Worm (Caenorhabditis elegans) whole organism, L3 larva: ENCODE data around the gene Y37A1A.3.
A peak's percentile ranks its signal among the peaks of the same experiment; 100 is the strongest.

Experiments used
- R02D3.7 ChIP-seq: fragments of 150-350 bp; optimal IDR thresholded peaks from 2 replicates; lab custom pipeline; 2014; ENCODE audit warnings: missing biosample characterization, missing genetic modification characterization
- ZK546.5 ChIP-seq: sonication (generic microtip); optimal IDR thresholded peaks from 2 replicates; lab custom pipeline; 2017; ENCODE audit warnings: missing biosample characterization, missing genetic modification characterization
- aly-2 ChIP-seq: fragments of 150-350 bp; optimal IDR thresholded peaks from 2 replicates; lab custom pipeline; 2014; ENCODE audit warnings: missing biosample characterization, missing genetic modification characterization
- ama-1 ChIP-seq: fragments of 150-350 bp; optimal IDR thresholded peaks from 2 replicates; lab custom pipeline; 2018
- ceh-16 ChIP-seq: sonication (generic microtip); optimal IDR thresholded peaks from 2 replicates; lab custom pipeline; 2017; ENCODE audit warnings: missing biosample characterization, missing genetic modification characterization
- ceh-28 ChIP-seq: fragments of 150-350 bp; optimal IDR thresholded peaks from 2 replicates; lab custom pipeline; 2014; ENCODE audit warnings: missing biosample characterization, missing genetic modification reagents, missing genetic modification characterization
- ceh-82 ChIP-seq: fragments of 150-350 bp; optimal IDR thresholded peaks from 2 replicates; lab custom pipeline; 2014; ENCODE audit warnings: missing biosample characterization, missing genetic modification characterization
- ceh-9 ChIP-seq: sonication (generic microtip); optimal IDR thresholded peaks from 2 replicates; lab custom pipeline; 2018; ENCODE audit warnings: missing biosample characterization, missing genetic modification characterization
- daf-12 ChIP-seq: fragments of 150-350 bp; optimal IDR thresholded peaks from 2 replicates; lab custom pipeline; 2014; ENCODE audit warnings: missing biosample characterization, missing genetic modification reagents, missing genetic modification characterization
- egl-27 ChIP-seq: sonication (generic microtip); optimal IDR thresholded peaks from 4 replicates; lab custom pipeline; 2017; ENCODE audit warnings: missing biosample characterization, missing genetic modification reagents, missing genetic modification characterization
- egl-5 ChIP-seq: fragments of 150-350 bp; optimal IDR thresholded peaks from 2 replicates; lab custom pipeline; 2017; ENCODE audit warnings: missing biosample characterization, missing genetic modification reagents, missing genetic modification characterization, inconsistent platforms
- elt-1 ChIP-seq: fragments of 150-350 bp; optimal IDR thresholded peaks from 2 replicates; lab custom pipeline; 2014; ENCODE audit warnings: missing biosample characterization, missing genetic modification characterization
- elt-2 ChIP-seq: sonication (generic microtip); optimal IDR thresholded peaks from 2 replicates; lab custom pipeline; 2016; ENCODE audit warnings: missing genetic modification reagents, mild to moderate bottlenecking, missing genetic modification characterization, missing compliant biosample characterization
- elt-3 ChIP-seq, 3 experiments: fragments of 150-350 bp in 1 of 3; sonication (generic microtip) in 2 of 3; optimal IDR thresholded peaks; 2 replicates in 2 of 3; 4 replicates in 1 of 3; lab custom pipeline; 2014 to 2017; ENCODE audit warnings: missing biosample characterization in 3 of 3, missing genetic modification characterization in 3 of 3
- eor-1 ChIP-seq, 2 experiments: fragments of 150-350 bp; optimal IDR thresholded peaks; 2 replicates each; lab custom pipeline; 2014 to 2018; ENCODE audit warnings: missing biosample characterization in 2 of 2, missing genetic modification characterization in 2 of 2
- fkh-10 ChIP-seq: sonication (generic microtip); optimal IDR thresholded peaks from 2 replicates; lab custom pipeline; 2017; ENCODE audit warnings: missing biosample characterization, missing genetic modification reagents, missing genetic modification characterization
- fkh-2 ChIP-seq: fragments of 150-350 bp; optimal IDR thresholded peaks from 2 replicates; lab custom pipeline; 2014; ENCODE audit warnings: missing biosample characterization, missing genetic modification reagents, missing genetic modification characterization
- fos-1 ChIP-seq: fragments of 150-350 bp; optimal IDR thresholded peaks from 2 replicates; lab custom pipeline; 2014; ENCODE audit warnings: missing biosample characterization, missing genetic modification characterization
- hmg-11 ChIP-seq: sonication (generic microtip); optimal IDR thresholded peaks from 2 replicates; lab custom pipeline; 2016; ENCODE audit warnings: missing genetic modification characterization, missing compliant biosample characterization
- jun-1 ChIP-seq: fragments of 150-350 bp; optimal IDR thresholded peaks from 2 replicates; lab custom pipeline; 2014; ENCODE audit warnings: missing biosample characterization, missing genetic modification reagents, missing genetic modification characterization
- lin-15B ChIP-seq: fragments of 150-350 bp; optimal IDR thresholded peaks from 2 replicates; lab custom pipeline; 2014; ENCODE audit warnings: missing biosample characterization, missing genetic modification characterization
- lin-39 ChIP-seq: fragments of 150-350 bp; optimal IDR thresholded peaks from 2 replicates; lab custom pipeline; 2018; ENCODE audit warnings: missing biosample characterization, missing genetic modification reagents, missing genetic modification characterization
- lsy-12 ChIP-seq: sonication (generic microtip); optimal IDR thresholded peaks from 2 replicates; lab custom pipeline; 2016; ENCODE audit warnings: mild to moderate bottlenecking, missing genetic modification characterization, missing compliant biosample characterization
- mdl-1 ChIP-seq: fragments of 150-350 bp; optimal IDR thresholded peaks from 2 replicates; lab custom pipeline; 2014; ENCODE audit warnings: missing biosample characterization, missing genetic modification characterization
- mml-1 ChIP-seq: fragments of 150-350 bp; sonication (generic microtip); optimal IDR thresholded peaks from 3 replicates; lab custom pipeline; 2014; ENCODE audit warnings: missing biosample characterization, missing genetic modification characterization
- nfya-1 ChIP-seq: sonication (generic microtip); optimal IDR thresholded peaks from 2 replicates; lab custom pipeline; 2017; ENCODE audit warnings: missing genetic modification characterization, mild to moderate bottlenecking, missing compliant biosample characterization, antibody characterized with exemption, moderate library complexity; ENCODE audit not compliant: insufficient read depth
- nhr-11 ChIP-seq: fragments of 150-350 bp; optimal IDR thresholded peaks from 2 replicates; lab custom pipeline; 2014; ENCODE audit warnings: missing biosample characterization, missing genetic modification characterization
- nhr-12 ChIP-seq: fragments of 150-350 bp; optimal IDR thresholded peaks from 2 replicates; lab custom pipeline; 2014; ENCODE audit warnings: missing biosample characterization, missing genetic modification characterization
- nhr-23 ChIP-seq: fragments of 150-350 bp; optimal IDR thresholded peaks from 2 replicates; lab custom pipeline; 2014; ENCODE audit warnings: missing biosample characterization, missing genetic modification reagents, missing genetic modification characterization
- nhr-237 ChIP-seq: fragments of 150-350 bp; optimal IDR thresholded peaks from 2 replicates; lab custom pipeline; 2014; ENCODE audit warnings: missing biosample characterization, missing genetic modification characterization
- nhr-25 ChIP-seq: sonication (generic microtip); optimal IDR thresholded peaks from 2 replicates; lab custom pipeline; 2017; ENCODE audit warnings: missing biosample characterization, missing genetic modification characterization
- nhr-43 ChIP-seq: sonication (generic microtip); optimal IDR thresholded peaks from 2 replicates; lab custom pipeline; 2016; ENCODE audit warnings: mild to moderate bottlenecking, missing genetic modification characterization, missing compliant biosample characterization; ENCODE audit not compliant: poor library complexity, severe bottlenecking
- nhr-67 ChIP-seq: fragments of 150-350 bp; optimal IDR thresholded peaks from 2 replicates; lab custom pipeline; 2014; ENCODE audit warnings: missing biosample characterization, missing genetic modification characterization
- nhr-76 ChIP-seq: fragments of 150-350 bp; sonication (generic microtip); optimal IDR thresholded peaks from 5 replicates; lab custom pipeline; 2014; ENCODE audit warnings: missing biosample characterization, missing genetic modification characterization
- nhr-77 ChIP-seq: fragments of 150-350 bp; optimal IDR thresholded peaks from 2 replicates; lab custom pipeline; 2014; ENCODE audit warnings: missing biosample characterization, missing genetic modification characterization
- pha-4 ChIP-seq: fragments of 150-350 bp; optimal IDR thresholded peaks from 2 replicates; lab custom pipeline; 2014; ENCODE audit warnings: missing biosample characterization, missing genetic modification reagents, missing genetic modification characterization
- pqm-1 ChIP-seq: fragments of 150-350 bp; optimal IDR thresholded peaks from 2 replicates; lab custom pipeline; 2017; ENCODE audit warnings: missing biosample characterization, missing genetic modification characterization, inconsistent platforms
- sea-2 ChIP-seq: fragments of 150-350 bp; sonication (generic microtip); optimal IDR thresholded peaks from 4 replicates; lab custom pipeline; 2014; ENCODE audit warnings: missing biosample characterization, missing genetic modification reagents, missing genetic modification characterization
- skn-1 ChIP-seq: fragments of 150-350 bp; optimal IDR thresholded peaks from 2 replicates; lab custom pipeline; 2014; ENCODE audit warnings: missing biosample characterization, missing genetic modification characterization
- snpc-4 ChIP-seq: fragments of 150-350 bp; optimal IDR thresholded peaks from 2 replicates; lab custom pipeline; 2014; ENCODE audit warnings: missing biosample characterization, missing genetic modification characterization
- tbx-2 ChIP-seq: sonication (generic microtip); optimal IDR thresholded peaks from 2 replicates; lab custom pipeline; 2016; ENCODE audit warnings: mild to moderate bottlenecking, missing genetic modification characterization, missing compliant biosample characterization
- unc-62 ChIP-seq: fragments of 150-350 bp; sonication (generic microtip); optimal IDR thresholded peaks from 4 replicates; lab custom pipeline; 2014; ENCODE audit warnings: missing biosample characterization, missing genetic modification reagents, missing genetic modification characterization
- zag-1 ChIP-seq: fragments of 150-350 bp; optimal IDR thresholded peaks from 2 replicates; lab custom pipeline; 2014; ENCODE audit warnings: missing biosample characterization, missing genetic modification characterization
- ztf-11 ChIP-seq: fragments of 150-350 bp; optimal IDR thresholded peaks from 2 replicates; lab custom pipeline; 2014; ENCODE audit warnings: missing biosample characterization, missing genetic modification characterization
- ztf-4 ChIP-seq: fragments of 150-350 bp; optimal IDR thresholded peaks from 2 replicates; lab custom pipeline; 2014; ENCODE audit warnings: missing biosample characterization, missing genetic modification characterization

Gene Y37A1A.3

ce11 chrIV:13927641-13928040 lies 25.0 kb upstream of the Y37A1A.3 start:
- TF ChIP-seq lin-39 (no peak), zag-1 (tag; lab: Kevin White, UChicago) (no peak)

ce11 chrIV:13919207-13919759 lies 16.6 kb upstream of the Y37A1A.3 start:
- TF ChIP-seq snpc-4, result no peak
- TF ChIP-seq aly-2 (tag; lab: Kevin White, UChicago), result no peak
- TF ChIP-seq nhr-23 (tag; lab: Kevin White, UChicago), result peak; percentile 90
- TF ChIP-seq R02D3.7 (tag; lab: Kevin White, UChicago), result peak; percentile 65
- TF ChIP-seq ZK546.5 (tag; lab: Kevin White, UChicago), result no peak
- TF ChIP-seq elt-3 (tag; optimal IDR thresholded peaks at IDR 0.05; lab: Kevin White, UChicago), result peak; percentile 100
- peak; percentile 75 for TF ChIP-seq pha-4 (tag; lab: Kevin White, UChicago)
- peak; percentile 98 for TF ChIP-seq jun-1 (tag; lab: Kevin White, UChicago)
- peak; percentile 12 for TF ChIP-seq tbx-2 (tag; lab: Kevin White, UChicago)
- TF ChIP-seq mdl-1 (tag; lab: Kevin White, UChicago), result peak; percentile 56
- no peak for TF ChIP-seq lin-39
- no peak for TF ChIP-seq lsy-12
- TF ChIP-seq egl-27, result peak; percentile 98
- TF ChIP-seq fos-1 (tag; lab: Kevin White, UChicago), result peak; percentile 82
- TF ChIP-seq nhr-76 (tag; lab: Kevin White, UChicago), result peak; percentile 39
- TF ChIP-seq nhr-11 (tag; lab: Kevin White, UChicago), result no peak
- peak; percentile 100 for TF ChIP-seq elt-2 (tag; lab: Kevin White, UChicago)
- TF ChIP-seq egl-5 (tag; lab: Kevin White, UChicago), result no peak
- TF ChIP-seq nhr-43 (tag; lab: Kevin White, UChicago), result peak; percentile 93
- peak; percentile 89 for TF ChIP-seq nhr-25 (tag; lab: Kevin White, UChicago)
- TF ChIP-seq skn-1 (tag; lab: Kevin White, UChicago), result peak; percentile 47
- peak; percentile 65 for TF ChIP-seq ceh-28 (tag; lab: Kevin White, UChicago)
- TF ChIP-seq nfya-1 (tag; lab: Kevin White, UChicago), result peak; percentile 64
- TF ChIP-seq eor-1 (tag; optimal IDR thresholded peaks at IDR 0.05; lab: Kevin White, UChicago), result no peak
- peak; percentile 100 for TF ChIP-seq pqm-1 (tag; lab: Kevin White, UChicago)
- TF ChIP-seq nhr-237 (tag; lab: Kevin White, UChicago), result no peak

- TF ChIP-seq hmg-11 (tag; lab: Kevin White, UChicago), result no peak
- no peak for TF ChIP-seq fkh-2
- TF ChIP-seq ceh-82 (tag; lab: Kevin White, UChicago), result no peak
- no peak for TF ChIP-seq nhr-12 (tag; lab: Kevin White, UChicago)
- TF ChIP-seq egl-27, result no peak
Measured at ce11 chrIV:13912929-13913328, 10.3 kb upstream of the Y37A1A.3 start, which contains the start of gene Y37A1A.2. Gene Y37A1A.2, minus strand, starts transcription at chrIV:13913029.

ce11 chrIV:13910931-13911330 lies 8.3 kb upstream of the Y37A1A.3 start:
- TF ChIP-seq fkh-10 (GFP tag; lab: Kevin White, UChicago) (no peak), nhr-25 (tag; lab: Kevin White, UChicago) (peak; percentile 37), eor-1 (tag; optimal IDR thresholded peaks at IDR 0.05; lab: Kevin White, UChicago) (no peak), nhr-77 (tag; lab: Kevin White, UChicago) (no peak), lin-15B (tag; lab: Kevin White, UChicago) (no peak), unc-62 (no peak), egl-5 (tag; lab: Kevin White, UChicago) (no peak), ama-1 (no peak), nhr-43 (tag; lab: Kevin White, UChicago) (peak; percentile 54), ztf-4 (tag; lab: Kevin White, UChicago) (no peak), elt-3 (tag; optimal IDR thresholded peaks at IDR 0.05; lab: Kevin White, UChicago) (no peak), fkh-2 (no peak), skn-1 (tag; lab: Kevin White, UChicago) (no peak), ceh-9 (tag; lab: Kevin White, UChicago) (no peak), nhr-23 (tag; lab: Kevin White, UChicago) (peak; percentile 47), nhr-67 (tag; lab: Kevin White, UChicago) (no peak), nfya-1 (tag; lab: Kevin White, UChicago) (peak; percentile 15), pqm-1 (tag; lab: Kevin White, UChicago) (no peak), zag-1 (tag; lab: Kevin White, UChicago) (no peak), fos-1 (tag; lab: Kevin White, UChicago) (no peak), elt-1 (tag; lab: Kevin White, UChicago) (no peak), R02D3.7 (tag; lab: Kevin White, UChicago) (no peak), sea-2 (GFP tag; lab: Kevin White, UChicago) (no peak), ceh-28 (tag; lab: Kevin White, UChicago) (no peak), mml-1 (tag; lab: Kevin White, UChicago) (no peak), ceh-16 (no peak), ztf-11 (tag; lab: Kevin White, UChicago) (no peak), daf-12 (tag; lab: Kevin White, UChicago) (no peak)
- TF ChIP-seq, all 47 proteins: peak for 4
